Fruit fly (Drosophila melanogaster) whole organism: ENCODE results near the gene CG12481.

Experiments used
- CG8478 ChIP-seq: fragments of >200 bp; optimal IDR thresholded peaks from 2 replicates; lab custom pipeline; 2018; ENCODE audit warnings: inconsistent platforms
- pan ChIP-seq: fragments of >200 bp; optimal IDR thresholded peaks from 2 replicates; lab custom pipeline; 2017

DNA sequence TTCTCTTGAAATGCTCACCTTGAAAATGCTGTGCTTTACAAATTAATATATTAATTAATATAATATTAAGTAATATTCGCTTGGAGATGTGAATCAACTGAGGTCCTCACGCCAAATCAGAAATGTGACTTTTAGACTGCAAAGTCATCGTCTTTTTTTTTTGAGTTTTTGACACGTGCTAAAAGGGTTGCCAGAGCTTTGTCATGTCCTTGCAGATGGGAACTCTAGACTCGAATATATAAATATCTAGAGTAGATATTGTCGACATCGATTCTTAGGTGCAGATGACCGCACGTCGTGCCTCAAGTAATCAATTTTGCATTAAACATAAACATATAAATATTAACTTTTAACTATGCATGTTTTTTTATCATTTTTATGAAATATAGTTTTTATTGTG, 14.5 kb upstream of the CG12481 start, which contains the start of gene betaNACtes1:
- TF ChIP-seq CG8478 (lab: Kevin White, UChicago) (no peak), pan (lab: Kevin White, UChicago) (no peak)
